Worm (Caenorhabditis elegans) whole organism, mixed stage, embryonic: ENCODE results near the gene C06A12.8.

ENCODE experiments used
- cnd-1 ChIP-seq: fragments of 200-800 bp; sonication (Bioruptor generic); optimal IDR thresholded peaks from 2 replicates; lab custom pipeline; 2018; ENCODE audit warnings: mild to moderate bottlenecking, missing genetic modification characterization, missing compliant biosample characterization
- lin-13 ChIP-seq: fragments of 150-350 bp; optimal IDR thresholded peaks from 2 replicates; lab custom pipeline; 2014; ENCODE audit warnings: missing biosample characterization, missing genetic modification characterization
- mab-5 ChIP-seq: fragments of 150-350 bp; optimal IDR thresholded peaks from 2 replicates; lab custom pipeline; 2014; ENCODE audit warnings: missing biosample characterization, missing genetic modification characterization
- mls-2 ChIP-seq: sonication (generic microtip); optimal IDR thresholded peaks from 2 replicates; lab custom pipeline; 2016; ENCODE audit warnings: mild to moderate bottlenecking, missing genetic modification characterization, moderate library complexity, missing compliant biosample characterization
- nhr-2 ChIP-seq: fragments of 150-350 bp; optimal IDR thresholded peaks from 2 replicates; lab custom pipeline; 2014; ENCODE audit warnings: missing biosample characterization, missing genetic modification characterization
- nhr-237 ChIP-seq: fragments of 150-350 bp; optimal IDR thresholded peaks from 2 replicates; lab custom pipeline; 2014; ENCODE audit warnings: missing biosample characterization, missing genetic modification characterization
- nhr-76 ChIP-seq: sonication (generic microtip); optimal IDR thresholded peaks from 2 replicates; lab custom pipeline; 2017; ENCODE audit warnings: missing biosample characterization, missing genetic modification characterization
- sem-2 ChIP-seq: fragments of 200-800 bp; sonication (Bioruptor generic); optimal IDR thresholded peaks from 2 replicates; lab custom pipeline; 2018; ENCODE audit warnings: mild to moderate bottlenecking, missing genetic modification characterization, missing compliant biosample characterization
- snpc-4 ChIP-seq: fragments of 150-350 bp; optimal IDR thresholded peaks from 2 replicates; lab custom pipeline; 2014; ENCODE audit warnings: missing biosample characterization, missing genetic modification characterization
- sptf-1 ChIP-seq: sonication (generic microtip); optimal IDR thresholded peaks from 2 replicates; lab custom pipeline; 2017; ENCODE audit warnings: mild to moderate bottlenecking, missing genetic modification characterization, moderate library complexity, missing compliant biosample characterization
- unc-39 ChIP-seq: fragments of 150-350 bp; optimal IDR thresholded peaks from 2 replicates; lab custom pipeline; 2014; ENCODE audit warnings: missing biosample characterization, missing genetic modification characterization
- unc-62 ChIP-seq: fragments of 150-350 bp; optimal IDR thresholded peaks from 2 replicates; lab custom pipeline; 2014; ENCODE audit warnings: missing biosample characterization, missing genetic modification reagents, missing genetic modification characterization
- zip-8 ChIP-seq: fragments of 150-350 bp; optimal IDR thresholded peaks from 2 replicates; lab custom pipeline; 2014; ENCODE audit warnings: missing biosample characterization, missing genetic modification characterization
- ztf-11 ChIP-seq: fragments of 150-350 bp; optimal IDR thresholded peaks from 2 replicates; lab custom pipeline; 2014; ENCODE audit warnings: missing biosample characterization, missing genetic modification characterization

ce11 chrIV:17450443-17450842, 13.3 kb downstream of the C06A12.8 start, which contains the start of gene F11E6.8:
- no peak for TF ChIP-seq sem-2
- TF ChIP-seq ztf-11 (tag; lab: Kevin White, UChicago): no peak
- no peak for TF ChIP-seq unc-39 (tag; lab: Kevin White, UChicago)
- TF ChIP-seq cnd-1 (tag; lab: Kevin White, UChicago): no peak
- no peak for TF ChIP-seq nhr-237 (tag; lab: Kevin White, UChicago)
- TF ChIP-seq sptf-1 (tag; lab: Kevin White, UChicago): no peak
- no peak for TF ChIP-seq lin-13
- TF ChIP-seq nhr-76 (tag; lab: Kevin White, UChicago): no peak
- no peak for TF ChIP-seq snpc-4
- TF ChIP-seq unc-62 (GFP tag; lab: Kevin White, UChicago): no peak
- no peak for TF ChIP-seq mab-5
- TF ChIP-seq mls-2 (tag; lab: Kevin White, UChicago): no peak
- TF ChIP-seq nhr-2 (tag; lab: Kevin White, UChicago): no peak
- no peak for TF ChIP-seq zip-8 (tag; lab: Kevin White, UChicago)
